Worm (Caenorhabditis elegans) whole organism, L1 larva: ENCODE data around the gene ZK1098.12.

Experiments used
- aly-2 ChIP-seq: fragments of 150-350 bp; optimal IDR thresholded peaks from 2 replicates; lab custom pipeline; 2014; ENCODE audit warnings: missing biosample characterization, missing genetic modification characterization
- ama-1 ChIP-seq: fragments of 150-350 bp; optimal IDR thresholded peaks from 2 replicates; lab custom pipeline; 2014
- dpl-1 ChIP-seq, 3 experiments: fragments of 150-350 bp in 2 of 3; sonication (generic microtip) in 1 of 3; optimal IDR thresholded peaks; 2 replicates each; lab custom pipeline; 2014 to 2017; ENCODE audit warnings: missing biosample characterization in 3 of 3, missing genetic modification characterization in 3 of 3, missing genetic modification reagents in 3 of 3
- nhr-12 ChIP-seq: sonication (generic microtip); optimal IDR thresholded peaks from 2 replicates; lab custom pipeline; 2017; ENCODE audit warnings: missing biosample characterization, missing genetic modification characterization
- nhr-237 ChIP-seq: fragments of 150-350 bp; optimal IDR thresholded peaks from 2 replicates; lab custom pipeline; 2014; ENCODE audit warnings: missing biosample characterization, missing genetic modification characterization
- nhr-77 ChIP-seq: fragments of 150-350 bp; optimal IDR thresholded peaks from 2 replicates; lab custom pipeline; 2014; ENCODE audit warnings: missing biosample characterization, missing genetic modification characterization
- pax-3 ChIP-seq: fragments of 200-800 bp; sonication (Bioruptor generic); optimal IDR thresholded peaks from 2 replicates; lab custom pipeline; 2018; ENCODE audit warnings: mild to moderate bottlenecking, missing genetic modification characterization, moderate library complexity, missing compliant biosample characterization
- unc-62 ChIP-seq: fragments of 150-350 bp; optimal IDR thresholded peaks from 2 replicates; lab custom pipeline; 2014; ENCODE audit warnings: missing biosample characterization, missing genetic modification reagents, missing genetic modification characterization
- ztf-4 ChIP-seq: fragments of 150-350 bp; optimal IDR thresholded peaks from 2 replicates; lab custom pipeline; 2014; ENCODE audit warnings: missing biosample characterization, missing genetic modification characterization

DNA sequence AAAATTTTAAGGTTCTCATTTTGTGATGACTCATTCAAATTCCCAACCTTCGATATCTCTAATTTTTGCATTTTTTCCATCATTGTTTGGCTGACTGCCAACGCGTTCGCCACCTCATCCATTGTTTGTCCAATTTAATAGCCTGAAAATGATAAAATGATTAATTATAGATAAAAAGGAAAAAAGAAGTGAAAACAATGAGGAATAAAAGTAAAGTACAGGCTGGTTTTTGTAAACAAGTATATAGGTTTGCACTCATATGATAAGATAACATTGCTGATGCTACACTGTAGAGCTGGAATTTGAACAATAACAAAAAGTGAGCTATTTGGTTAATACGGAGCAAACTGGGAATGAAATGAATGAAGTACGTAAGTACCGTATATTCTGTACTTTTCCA is 37.3 kb downstream of the ZK1098.12 start, which contains the start of gene C48B4.3:
- TF ChIP-seq ama-1 (lab: Kevin White, UChicago) (no peak), nhr-77 (tag; lab: Kevin White, UChicago) (no peak), pax-3 (tag; lab: Kevin White, UChicago) (no peak), ztf-4 (tag; lab: Kevin White, UChicago) (no peak), unc-62 (GFP tag; lab: Kevin White, UChicago) (no peak), nhr-237 (tag; lab: Kevin White, UChicago) (no peak), dpl-1 (GFP tag; optimal IDR thresholded peaks at IDR 0.05; lab: Kevin White, UChicago) (no peak), nhr-12 (tag; lab: Kevin White, UChicago) (no peak), aly-2 (no peak)
